Worm (Caenorhabditis elegans) whole organism, L4 larva: ENCODE measurements around the gene nhr-11.

Experiments
- F10B5.3 ChIP-seq: sonication (generic microtip); optimal IDR thresholded peaks from 2 replicates; lab custom pipeline; 2016; ENCODE audit warnings: mild to moderate bottlenecking, missing genetic modification characterization, missing compliant biosample characterization
- F37D6.2 ChIP-seq: sonication (generic microtip); optimal IDR thresholded peaks from 2 replicates; lab custom pipeline; 2016; ENCODE audit warnings: mild to moderate bottlenecking, missing genetic modification characterization, missing compliant biosample characterization
- F44E2.7 ChIP-seq: fragments of 200-800 bp; sonication (Bioruptor generic); IDR thresholded peaks from 2 replicates; pipeline ENCODE4 v2.1.2; 2022; ENCODE audit warnings: missing genetic modification characterization, missing compliant biosample characterization
- T20F7.1 ChIP-seq: fragments of 200-800 bp; sonication (Bioruptor generic); optimal IDR thresholded peaks from 2 replicates; lab custom pipeline; 2018; ENCODE audit warnings: mild to moderate bottlenecking, missing genetic modification characterization, missing compliant biosample characterization
- Y105C5A.15 ChIP-seq: fragments of 200-800 bp; sonication (Bioruptor generic); IDR thresholded peaks from 2 replicates; pipeline ENCODE4 v1.3.6; 2022; ENCODE audit warnings: missing genetic modification characterization, missing compliant biosample characterization
- Y48G9A.11 ChIP-seq: fragments of 200-800 bp; sonication (Bioruptor generic); IDR thresholded peaks from 2 replicates; pipeline ENCODE4 v1.3.6; 2022; ENCODE audit warnings: missing genetic modification reagents, missing genetic modification characterization, missing compliant biosample characterization
- Y75B8A.6 ChIP-seq: fragments of 200-800 bp; sonication (Bioruptor generic); IDR thresholded peaks from 2 replicates; pipeline ENCODE4 v1.3.6; 2022; ENCODE audit warnings: missing genetic modification reagents, missing genetic modification characterization, missing compliant biosample characterization
- ZK337.2 ChIP-seq: fragments of 200-800 bp; sonication (Bioruptor generic); IDR thresholded peaks from 2 replicates; pipeline ENCODE4 v1.3.6; 2022; ENCODE audit warnings: missing genetic modification reagents, missing genetic modification characterization, missing compliant biosample characterization
- aha-1 ChIP-seq: fragments of 150-350 bp; peaks from one replicate; lab custom pipeline; 2014; ENCODE audit warnings: missing biosample characterization, missing genetic modification characterization
- ama-1 ChIP-seq: fragments of 150-350 bp; optimal IDR thresholded peaks from 2 replicates; lab custom pipeline; 2014; ENCODE audit warnings: inconsistent platforms, mixed read lengths
- arid-1 ChIP-seq: fragments of 200-800 bp; sonication (Bioruptor generic); conservative IDR thresholded peaks from 2 replicates; pipeline ENCODE4 v1.3.6; 2022; ENCODE audit warnings: missing genetic modification reagents, missing genetic modification characterization, missing compliant biosample characterization
- attf-4 ChIP-seq: sonication (generic microtip); optimal IDR thresholded peaks from 3 replicates; lab custom pipeline; 2017; ENCODE audit warnings: missing biosample characterization, missing genetic modification characterization
- ces-1 ChIP-seq: fragments of 150-350 bp; sonication (generic microtip); optimal IDR thresholded peaks from 4 replicates; lab custom pipeline; 2014; ENCODE audit warnings: missing biosample characterization, missing genetic modification reagents, missing genetic modification characterization
- ctbp-1 ChIP-seq: fragments of 200-800 bp; sonication (Bioruptor generic); IDR thresholded peaks from 2 replicates; pipeline ENCODE4 v1.3.6; 2022; ENCODE audit warnings: missing genetic modification reagents, missing genetic modification characterization, missing compliant biosample characterization
- daf-16 ChIP-seq, 3 experiments: sonication (generic microtip); optimal IDR thresholded peaks; 2 replicates each; lab custom pipeline; 2016 to 2017; ENCODE audit warnings: missing genetic modification characterization in 3 of 3, missing genetic modification reagents in 3 of 3, mild to moderate bottlenecking in 2 of 3, missing compliant biosample characterization in 2 of 3, missing biosample characterization in 1 of 3, moderate library complexity in 1 of 3
- daf-19 ChIP-seq: fragments of 200-800 bp; sonication (Bioruptor generic); conservative IDR thresholded peaks from 2 replicates; pipeline ENCODE4 v1.3.6; 2022; ENCODE audit warnings: missing genetic modification characterization, missing compliant biosample characterization
- daf-8 ChIP-seq: fragments of 200-800 bp; sonication (Bioruptor generic); IDR thresholded peaks from 2 replicates; pipeline ENCODE4 v1.3.6; 2022; ENCODE audit warnings: missing genetic modification characterization, missing compliant biosample characterization
- dmd-8 ChIP-seq: fragments of 200-800 bp; sonication (Bioruptor generic); IDR thresholded peaks from 2 replicates; pipeline ENCODE4 v1.3.6; 2022; ENCODE audit warnings: missing genetic modification characterization, missing compliant biosample characterization
- dpl-1 ChIP-seq: fragments of 150-350 bp; optimal IDR thresholded peaks from 2 replicates; lab custom pipeline; 2014; ENCODE audit warnings: missing biosample characterization, missing genetic modification reagents, missing genetic modification characterization
- egl-27 ChIP-seq: sonication (generic microtip); optimal IDR thresholded peaks from 3 replicates; lab custom pipeline; 2017; ENCODE audit warnings: missing biosample characterization, missing genetic modification reagents, missing genetic modification characterization
- egl-43 ChIP-seq: fragments of 200-800 bp; sonication (Bioruptor generic); IDR thresholded peaks from 2 replicates; pipeline ENCODE4 v1.3.6; 2022; ENCODE audit warnings: missing genetic modification reagents, missing genetic modification characterization, missing compliant biosample characterization
- fkh-10 ChIP-seq: fragments of 150-350 bp; optimal IDR thresholded peaks from 2 replicates; lab custom pipeline; 2014; ENCODE audit warnings: missing biosample characterization, missing genetic modification reagents, missing genetic modification characterization
- hif-1 ChIP-seq, 2 experiments: sonication (generic microtip); optimal IDR thresholded peaks; 2 replicates each; lab custom pipeline; 2016 to 2017; ENCODE audit warnings: missing compliant biosample characterization in 2 of 2, missing genetic modification characterization in 2 of 2, missing genetic modification reagents in 2 of 2, missing genotype in 2 of 2, mild to moderate bottlenecking in 1 of 2
- hmg-1.1 ChIP-seq: fragments of 200-800 bp; sonication (Bioruptor generic); IDR thresholded peaks from 2 replicates; pipeline ENCODE4 v1.3.6; 2022; ENCODE audit warnings: missing genetic modification reagents, missing genetic modification characterization, missing compliant biosample characterization
- lin-13 ChIP-seq: fragments of 150-350 bp; optimal IDR thresholded peaks from 2 replicates; lab custom pipeline; 2014; ENCODE audit warnings: missing biosample characterization, missing genetic modification reagents, missing genetic modification characterization
- lin-15B ChIP-seq: fragments of 150-350 bp; sonication (generic microtip); optimal IDR thresholded peaks from 3 replicates; lab custom pipeline; 2014; ENCODE audit warnings: missing biosample characterization, missing genetic modification characterization
- lin-29 ChIP-seq: fragments of 200-800 bp; sonication (Bioruptor generic); IDR thresholded peaks from 2 replicates; pipeline ENCODE4 v1.3.6; 2022; ENCODE audit warnings: missing genetic modification reagents, missing genetic modification characterization, missing compliant biosample characterization
- lin-39 ChIP-seq: fragments of 150-350 bp; optimal IDR thresholded peaks from 2 replicates; lab custom pipeline; 2014; ENCODE audit warnings: missing biosample characterization, missing genetic modification reagents, missing genetic modification characterization
- lsy-2 ChIP-seq, 2 experiments: fragments of 150-350 bp in 1 of 2; sonication (generic microtip) in 1 of 2; optimal IDR thresholded peaks; 2 replicates each; lab custom pipeline; 2014 to 2017; ENCODE audit warnings: missing biosample characterization in 2 of 2, missing genetic modification characterization in 2 of 2
- madf-5 ChIP-seq, 2 experiments: fragments of 200-800 bp; sonication (Bioruptor generic); IDR thresholded peaks; 2 replicates each; pipeline ENCODE4 v1.3.6; 2022; ENCODE audit warnings: missing compliant biosample characterization in 2 of 2, missing genetic modification characterization in 2 of 2
- madf-9 ChIP-seq: fragments of 200-800 bp; sonication (Bioruptor generic); conservative IDR thresholded peaks from 2 replicates; pipeline ENCODE4 v1.3.6; 2022; ENCODE audit warnings: missing genetic modification reagents, missing genetic modification characterization, missing compliant biosample characterization
- mdt-29 ChIP-seq: fragments of 200-800 bp; sonication (Bioruptor generic); IDR thresholded peaks from 2 replicates; pipeline ENCODE4 v1.3.6; 2022; ENCODE audit warnings: missing genetic modification reagents, missing genetic modification characterization, missing compliant biosample characterization
- nhr-10 ChIP-seq: fragments of 150-350 bp; optimal IDR thresholded peaks from 2 replicates; lab custom pipeline; 2014; ENCODE audit warnings: missing biosample characterization, missing genetic modification characterization
- nhr-111 ChIP-seq: fragments of 200-800 bp; sonication (Bioruptor generic); optimal IDR thresholded peaks from 2 replicates; lab custom pipeline; 2018; ENCODE audit warnings: mild to moderate bottlenecking, missing genetic modification characterization, missing compliant biosample characterization
- nhr-41 ChIP-seq: fragments of 200-800 bp; sonication (Bioruptor generic); IDR thresholded peaks from 2 replicates; pipeline ENCODE4 v1.3.6; 2022; ENCODE audit warnings: missing genetic modification reagents, missing genetic modification characterization, missing compliant biosample characterization
- nhr-6 ChIP-seq: fragments of 150-350 bp; optimal IDR thresholded peaks from 2 replicates; lab custom pipeline; 2014; ENCODE audit warnings: missing biosample characterization, missing genetic modification characterization
- pqm-1 ChIP-seq: sonication (generic microtip); optimal IDR thresholded peaks from 2 replicates; lab custom pipeline; 2017; ENCODE audit warnings: missing biosample characterization, missing genetic modification characterization
- rbr-2 ChIP-seq: sonication (generic microtip); optimal IDR thresholded peaks from 2 replicates; lab custom pipeline; 2016; ENCODE audit warnings: missing genotype, missing genetic modification characterization, missing compliant biosample characterization
- saeg-2 ChIP-seq: fragments of 200-800 bp; sonication (Bioruptor generic); IDR thresholded peaks from 2 replicates; pipeline ENCODE4 v1.3.6; 2022; ENCODE audit warnings: missing genetic modification reagents, missing genetic modification characterization, missing compliant biosample characterization
- sdz-12 ChIP-seq: fragments of 200-800 bp; sonication (Bioruptor generic); optimal IDR thresholded peaks from 2 replicates; lab custom pipeline; 2018; ENCODE audit warnings: mild to moderate bottlenecking, missing genetic modification characterization, missing compliant biosample characterization
- snpc-4 ChIP-seq: fragments of 150-350 bp; optimal IDR thresholded peaks from 2 replicates; lab custom pipeline; 2014; ENCODE audit warnings: missing biosample characterization, missing genetic modification characterization
- spr-3 ChIP-seq: fragments of 200-800 bp; sonication (Bioruptor generic); optimal IDR thresholded peaks from 2 replicates; lab custom pipeline; 2018; ENCODE audit warnings: mild to moderate bottlenecking, missing genetic modification characterization, missing compliant biosample characterization
- tra-1 ChIP-seq: fragments of 200-800 bp; sonication (Bioruptor generic); IDR thresholded peaks from 2 replicates; pipeline ENCODE4 v1.3.6; 2022; ENCODE audit warnings: missing genetic modification reagents, missing genetic modification characterization, missing compliant biosample characterization
- unc-39 ChIP-seq: sonication (generic microtip); optimal IDR thresholded peaks from 2 replicates; lab custom pipeline; 2017; ENCODE audit warnings: missing biosample characterization, missing genetic modification characterization
- unc-62 ChIP-seq, 3 experiments: fragments of 150-350 bp in 1 of 3; sonication (generic microtip); optimal IDR thresholded peaks in 2 of 3; peaks in 1 of 3; 1 replicate in 1 of 3; 2 replicates in 2 of 3; lab custom pipeline; 2014 to 2017; ENCODE audit warnings: missing biosample characterization in 3 of 3, missing genetic modification characterization in 3 of 3, missing genetic modification reagents in 3 of 3, missing genotype in 1 of 3
- vab-7 ChIP-seq: fragments of 200-800 bp; sonication (Bioruptor generic); IDR thresholded peaks from 2 replicates; pipeline ENCODE4 v1.3.6; 2022; ENCODE audit warnings: missing genetic modification reagents, missing genetic modification characterization, missing compliant biosample characterization

nhr-11 gene

ce11 chrIV:9092011-9092410 is 22.2 kb downstream of the nhr-11 start (continued):
- TF ChIP-seq T20F7.1 (GFP tag; lab: Kevin White, UChicago) (no peak), dmd-8 (no peak), unc-39 (tag; lab: Kevin White, UChicago) (no peak), egl-27 (tag; lab: Kevin White, UChicago) (no peak), fkh-10 (GFP tag; lab: Kevin White, UChicago) (peak; percentile 72), Y48G9A.11 (GFP tag; lab: Robert Waterston, UW) (no peak), vab-7 (GFP tag; lab: Robert Waterston, UW) (no peak), rbr-2 (tag; lab: Kevin White, UChicago) (no peak), hmg-1.1 (GFP tag; lab: Robert Waterston, UW) (no peak), lsy-2 (tag; optimal IDR thresholded peaks at IDR 0.05; lab: Kevin White, UChicago) (peak in 1 of 2 experiments; percentile 12), lin-39 (tag; lab: Kevin White, UChicago) (no peak), aha-1 (peak; percentile 66), F37D6.2 (tag; lab: Kevin White, UChicago) (no peak), nhr-41 (no peak), ctbp-1 (GFP tag; lab: Robert Waterston, UW) (peak; percentile 67; the same call in 1 of the 2 replicates), attf-4 (tag; lab: Kevin White, UChicago) (no peak), egl-43 (GFP tag; lab: Robert Waterston, UW) (no peak), unc-62 (GFP tag; optimal IDR thresholded peaks at IDR 0.05 in 1 of 2; lab: Kevin White, UChicago) (no peak), unc-62 (tag; optimal IDR thresholded peaks at IDR 0.05; lab: Kevin White, UChicago) (no peak), ZK337.2 (GFP tag; lab: Robert Waterston, UW) (no peak), daf-8 (GFP tag; lab: Robert Waterston, UW) (no peak), mdt-29 (GFP tag; lab: Robert Waterston, UW) (no peak), Y75B8A.6 (GFP tag; lab: Robert Waterston, UW) (no peak), daf-16 (GFP tag; optimal IDR thresholded peaks at IDR 0.05; lab: Kevin White, UChicago) (no peak), daf-16 (tag; optimal IDR thresholded peaks at IDR 0.05; lab: Kevin White, UChicago) (no peak), hif-1 (tag; optimal IDR thresholded peaks at IDR 0.05; lab: Kevin White, UChicago) (no peak), madf-9 (GFP tag; lab: Robert Waterston, UW) (no peak), daf-19 (GFP tag; lab: Robert Waterston, UW) (no peak), lin-13 (GFP tag; lab: Kevin White, UChicago) (no peak), arid-1 (no peak), lin-15B (tag; lab: Kevin White, UChicago) (no peak), Y105C5A.15 (GFP tag; lab: Robert Waterston, UW) (no peak), spr-3 (GFP tag; lab: Kevin White, UChicago) (no peak), F44E2.7 (GFP tag; lab: Robert Waterston, UW) (no peak), lin-29 (GFP tag; lab: Robert Waterston, UW) (no peak), nhr-111 (GFP tag; lab: Kevin White, UChicago) (no peak), nhr-10 (no peak)

- TF ChIP-seq ama-1 (peak; percentile 6), nhr-6 (tag; lab: Kevin White, UChicago) (no peak)
Observed at ce11 chrIV:9093932-9094331, 24.1 kb downstream of the nhr-11 start, which contains the start of gene lpl-1. TSS of gene lpl-1 (minus strand) at chrIV:9094032.

ce11 chrIV:9094356-9094755 is 24.6 kb downstream of the nhr-11 start, which contains the start of gene mrpl-42:
TSS of gene mrpl-42 (minus strand) at chrIV:9094456.
- TF ChIP-seq T20F7.1 (GFP tag; lab: Kevin White, UChicago) (no peak), tra-1 (GFP tag; lab: Robert Waterston, UW) (no peak), madf-5 (GFP tag; IDR thresholded peaks at IDR 0.05; lab: Robert Waterston, UW) (no peak), saeg-2 (GFP tag; lab: Robert Waterston, UW) (no peak), mdt-29 (GFP tag; lab: Robert Waterston, UW) (no peak), lin-13 (GFP tag; lab: Kevin White, UChicago) (no peak), pqm-1 (no peak), daf-16 (GFP tag; optimal IDR thresholded peaks at IDR 0.05; lab: Kevin White, UChicago) (no peak), daf-16 (tag; optimal IDR thresholded peaks at IDR 0.05; lab: Kevin White, UChicago) (no peak), dpl-1 (GFP tag; lab: Kevin White, UChicago) (no peak), Y105C5A.15 (GFP tag; lab: Robert Waterston, UW) (no peak), ama-1 (no peak), ces-1 (GFP tag; lab: Kevin White, UChicago) (no peak), lin-15B (tag; lab: Kevin White, UChicago) (no peak), sdz-12 (GFP tag; lab: Kevin White, UChicago) (no peak), lin-29 (GFP tag; lab: Robert Waterston, UW) (no peak), unc-39 (tag; lab: Kevin White, UChicago) (no peak), snpc-4 (no peak), F10B5.3 (no peak)
- TF ChIP-seq, all 104 proteins: peak for 0
